Fruit fly (Drosophila melanogaster): ENCODE results near the gene CG15012.

dm6 chr3L:4340227-4340626 is 48.2 kb upstream of the CG15012 start:
- TF ChIP-seq CG8478 (optimal IDR thresholded peaks at IDR 0.05) (no peak), pan (optimal IDR thresholded peaks at IDR 0.05) (no peak)

All from whole organism.